Worm (Caenorhabditis elegans) whole organism, young adult: ENCODE data around the gene C04A11.5.

Source experiments
- B0019.2 ChIP-seq: fragments of 200-800 bp; sonication (Bioruptor generic); conservative IDR thresholded peaks from 2 replicates; pipeline ENCODE4 v1.3.6; 2022; ENCODE audit warnings: missing genetic modification reagents, missing genetic modification characterization, missing compliant biosample characterization
- B0035.1 ChIP-seq: sonication (generic microtip); optimal IDR thresholded peaks from 2 replicates; lab custom pipeline; 2016; ENCODE audit warnings: missing genetic modification characterization, mild to moderate bottlenecking, missing compliant biosample characterization, missing genotype, missing genetic modification reagents
- F37B4.10 ChIP-seq: fragments of 200-800 bp; sonication (Bioruptor generic); IDR thresholded peaks from 2 replicates; pipeline ENCODE4 v1.3.6; 2022; ENCODE audit warnings: missing genetic modification characterization, missing compliant biosample characterization
- F49E8.2 ChIP-seq: sonication (generic microtip); optimal IDR thresholded peaks from 3 replicates; lab custom pipeline; 2017; ENCODE audit warnings: missing genetic modification characterization, mild to moderate bottlenecking, missing compliant biosample characterization, antibody characterized with exemption, moderate library complexity; ENCODE audit not compliant: insufficient read depth
- K12H6.12 ChIP-seq: fragments of 200-800 bp; sonication (Bioruptor generic); optimal IDR thresholded peaks from 2 replicates; lab custom pipeline; 2018; ENCODE audit warnings: mild to moderate bottlenecking, missing genetic modification characterization, missing compliant biosample characterization
- T26A5.8 ChIP-seq: sonication (generic microtip); optimal IDR thresholded peaks from 2 replicates; lab custom pipeline; 2016; ENCODE audit warnings: missing genetic modification characterization, missing compliant biosample characterization
- Y53G8AR.9 ChIP-seq: fragments of 200-800 bp; sonication (Bioruptor generic); conservative IDR thresholded peaks from 2 replicates; pipeline ENCODE4 v1.3.6; 2022; ENCODE audit warnings: missing genetic modification reagents, missing genetic modification characterization, missing compliant biosample characterization
- Y79H2A.3 ChIP-seq: fragments of 200-800 bp; sonication (Bioruptor generic); conservative IDR thresholded peaks from 2 replicates; pipeline ENCODE4 v1.3.6; 2022; ENCODE audit warnings: missing genetic modification reagents, missing genetic modification characterization, missing compliant biosample characterization
- akir-1 ChIP-seq: fragments of 200-800 bp; sonication (Bioruptor generic); optimal IDR thresholded peaks from 2 replicates; lab custom pipeline; 2018; ENCODE audit warnings: mild to moderate bottlenecking, missing genetic modification characterization, moderate library complexity, missing compliant biosample characterization
- aptf-2 ChIP-seq: fragments of 200-800 bp; sonication (Bioruptor generic); conservative IDR thresholded peaks from 2 replicates; pipeline ENCODE4 v1.3.6; 2022; ENCODE audit warnings: missing genetic modification reagents, missing genetic modification characterization, missing compliant biosample characterization
- atf-7 ChIP-seq: sonication (generic microtip); optimal IDR thresholded peaks from 2 replicates; lab custom pipeline; 2017; ENCODE audit warnings: mild to moderate bottlenecking, missing genetic modification characterization, missing compliant biosample characterization
- athp-1 ChIP-seq: sonication (generic microtip); optimal IDR thresholded peaks from 2 replicates; lab custom pipeline; 2017; ENCODE audit warnings: mild to moderate bottlenecking, missing genetic modification characterization, missing compliant biosample characterization
- bed-1 ChIP-seq: fragments of 200-800 bp; sonication (Bioruptor generic); IDR thresholded peaks from 2 replicates; pipeline ENCODE4 v1.3.6; 2022; ENCODE audit warnings: missing genetic modification reagents, missing genetic modification characterization, missing compliant biosample characterization
- ccch-3 ChIP-seq: fragments of 200-800 bp; sonication (Bioruptor generic); optimal IDR thresholded peaks from 2 replicates; lab custom pipeline; 2018; ENCODE audit warnings: mild to moderate bottlenecking, missing genetic modification characterization, missing compliant biosample characterization
- cebp-2 ChIP-seq: fragments of 200-800 bp; sonication (Bioruptor generic); IDR thresholded peaks from 2 replicates; pipeline ENCODE4 v1.3.6; 2022; ENCODE audit warnings: missing genetic modification characterization, missing compliant biosample characterization
- chd-7 ChIP-seq: sonication (generic microtip); optimal IDR thresholded peaks from 2 replicates; lab custom pipeline; 2016; ENCODE audit warnings: mild to moderate bottlenecking, missing genetic modification characterization, moderate library complexity, missing compliant biosample characterization
- egl-18 ChIP-seq: fragments of 200-800 bp; sonication (Bioruptor generic); IDR thresholded peaks from 2 replicates; pipeline ENCODE4 v1.3.6; 2022; ENCODE audit warnings: missing genetic modification reagents, missing genetic modification characterization, missing compliant biosample characterization
- ekl-4 ChIP-seq: fragments of 200-800 bp; sonication (Bioruptor generic); IDR thresholded peaks from 2 replicates; pipeline ENCODE4 v1.3.6; 2022; ENCODE audit warnings: missing genetic modification reagents, missing genetic modification characterization, missing compliant biosample characterization
- hmg-1.2 ChIP-seq: fragments of 200-800 bp; sonication (Bioruptor generic); IDR thresholded peaks from 2 replicates; pipeline ENCODE4 v1.3.6; 2022; ENCODE audit warnings: missing genetic modification reagents, missing genetic modification characterization, missing compliant biosample characterization
- hmg-20 ChIP-seq: fragments of 200-800 bp; sonication (Bioruptor generic); IDR thresholded peaks from 2 replicates; pipeline ENCODE4 v1.3.6; 2022; ENCODE audit warnings: missing genetic modification reagents, missing genetic modification characterization, missing compliant biosample characterization
- hsf-1 ChIP-seq: fragments of 200-800 bp; sonication (Bioruptor generic); IDR thresholded peaks from 2 replicates; pipeline ENCODE4 v1.3.6; 2022; ENCODE audit warnings: missing genetic modification reagents, missing genetic modification characterization, missing compliant biosample characterization
- lin-40 ChIP-seq: sonication (generic microtip); optimal IDR thresholded peaks from 2 replicates; lab custom pipeline; 2016; ENCODE audit warnings: missing genetic modification characterization, mild to moderate bottlenecking, missing compliant biosample characterization, missing genotype, missing genetic modification reagents
- lin-54 ChIP-seq: fragments of 200-800 bp; sonication (Bioruptor generic); optimal IDR thresholded peaks from 2 replicates; lab custom pipeline; 2018; ENCODE audit warnings: mild to moderate bottlenecking, missing genetic modification characterization, missing compliant biosample characterization
- lsy-27 ChIP-seq: sonication (generic microtip); optimal IDR thresholded peaks from 2 replicates; lab custom pipeline; 2017; ENCODE audit warnings: missing genetic modification characterization, mild to moderate bottlenecking, missing compliant biosample characterization, antibody characterized with exemption, missing genotype, borderline replicate concordance; ENCODE audit not compliant: insufficient read depth
- madf-6 ChIP-seq: fragments of 200-800 bp; sonication (Bioruptor generic); IDR thresholded peaks from 2 replicates; pipeline ENCODE4 v1.3.6; 2022; ENCODE audit warnings: missing genetic modification reagents, missing genetic modification characterization, missing compliant biosample characterization
- madf-8 ChIP-seq: fragments of 200-800 bp; sonication (Bioruptor generic); conservative IDR thresholded peaks from 2 replicates; pipeline ENCODE4 v1.3.6; 2022; ENCODE audit warnings: missing genetic modification reagents, missing genetic modification characterization, missing compliant biosample characterization
- mes-4 ChIP-seq: sonication (generic microtip); optimal IDR thresholded peaks from 2 replicates; lab custom pipeline; 2016; ENCODE audit warnings: missing genotype, missing genetic modification characterization, missing compliant biosample characterization
- nfya-2 ChIP-seq: fragments of 200-800 bp; sonication (Bioruptor generic); IDR thresholded peaks from 2 replicates; pipeline ENCODE4 v1.3.6; 2022; ENCODE audit warnings: missing genetic modification reagents, missing genetic modification characterization, missing compliant biosample characterization
- nhr-120 ChIP-seq: fragments of 200-800 bp; sonication (Bioruptor generic); IDR thresholded peaks from 2 replicates; pipeline ENCODE4 v1.3.6; 2022; ENCODE audit warnings: missing genetic modification characterization, missing compliant biosample characterization
- nhr-80 ChIP-seq: sonication (generic microtip); optimal IDR thresholded peaks from 2 replicates; lab custom pipeline; 2016; ENCODE audit warnings: missing genetic modification characterization, missing compliant biosample characterization
- pha-4 ChIP-seq: fragments of 150-350 bp; sonication (generic microtip); optimal IDR thresholded peaks from 2 replicates; lab custom pipeline; 2014; ENCODE audit warnings: missing biosample characterization, missing genetic modification reagents, missing genetic modification characterization
- rec-8 ChIP-seq, 2 experiments: sonication (generic microtip); optimal IDR thresholded peaks; 2 replicates each; lab custom pipeline; 2016; ENCODE audit warnings: mild to moderate bottlenecking in 2 of 2, missing genetic modification characterization in 2 of 2, missing genetic modification reagents in 2 of 2, missing genotype in 2 of 2, missing biosample characterization in 1 of 2, missing compliant biosample characterization in 1 of 2, moderate library complexity in 1 of 2
- repo-1 ChIP-seq: sonication (generic microtip); optimal IDR thresholded peaks from 2 replicates; lab custom pipeline; 2017; ENCODE audit warnings: mild to moderate bottlenecking, missing genetic modification characterization, missing compliant biosample characterization
- rpc-1 ChIP-seq, 2 experiments: fragments of 150-350 bp in 1 of 2; sonication (generic microtip) in 1 of 2; optimal IDR thresholded peaks; 2 replicates each; lab custom pipeline; 2014 to 2018; ENCODE audit warnings: missing biosample characterization in 1 of 2, missing genetic modification characterization in 1 of 2, missing genetic modification reagents in 1 of 2, missing genotype in 1 of 2
- sea-2 ChIP-seq: fragments of 200-800 bp; sonication (Bioruptor generic); IDR thresholded peaks from 2 replicates; pipeline ENCODE4 v1.3.6; 2022; ENCODE audit warnings: missing genetic modification characterization, missing compliant biosample characterization
- snpc-1.3 ChIP-seq: sonication (generic microtip); optimal IDR thresholded peaks from 2 replicates; lab custom pipeline; 2017; ENCODE audit warnings: missing genetic modification characterization, mild to moderate bottlenecking, missing compliant biosample characterization, antibody characterized with exemption, moderate library complexity, missing genotype, missing genetic modification reagents; ENCODE audit not compliant: insufficient read depth
- snpc-4 ChIP-seq, 5 experiments: fragments of 150-350 bp in 1 of 5; sonication (generic microtip) in 4 of 5; optimal IDR thresholded peaks; 2 replicates each; lab custom pipeline; 2014 to 2018; ENCODE audit warnings: missing genetic modification characterization in 5 of 5, missing biosample characterization in 3 of 5, antibody characterized with exemption in 2 of 5, mild to moderate bottlenecking in 2 of 5, missing compliant biosample characterization in 2 of 5, missing genotype in 2 of 5, moderate library complexity in 2 of 5, missing genetic modification reagents in 1 of 5
- ztf-22 ChIP-seq: fragments of 200-800 bp; sonication (Bioruptor generic); optimal IDR thresholded peaks from 2 replicates; lab custom pipeline; 2018; ENCODE audit warnings: mild to moderate bottlenecking, missing genetic modification characterization, moderate library complexity, missing compliant biosample characterization

C04A11.5 gene

DNA sequence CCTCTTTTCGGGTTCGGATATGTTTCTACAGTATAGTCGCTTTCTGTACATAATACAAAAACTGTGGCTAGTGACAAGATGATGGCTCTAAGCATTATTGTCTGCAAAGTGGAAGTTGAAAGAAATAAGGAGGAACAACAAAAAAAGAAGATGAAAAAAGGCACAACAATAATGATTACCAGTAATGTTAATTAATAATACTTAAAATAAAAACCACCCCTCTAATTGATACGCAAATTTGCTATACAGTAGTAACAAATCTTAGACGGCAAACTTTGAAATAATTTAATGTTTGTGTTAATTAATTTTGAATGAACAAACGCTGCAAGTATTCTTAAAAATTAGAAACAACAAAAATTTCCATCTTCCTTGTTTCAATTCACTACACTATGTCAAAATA, 42.8 kb upstream of the C04A11.5 start, which contains the start of gene Y12A6A.1 (continued):
- TF ChIP-seq pha-4 (tag; lab: Kevin White, UChicago) = no peak
- TF ChIP-seq rpc-1 (optimal IDR thresholded peaks at IDR 0.05; lab: Kevin White, UChicago) = no peak
- TF ChIP-seq rpc-1 (tag; optimal IDR thresholded peaks at IDR 0.05; lab: Kevin White, UChicago) = no peak
- no peak for TF ChIP-seq lin-40 (tag; lab: Kevin White, UChicago)
- TF ChIP-seq F37B4.10 (GFP tag; lab: Robert Waterston, UW) = no peak

DNA sequence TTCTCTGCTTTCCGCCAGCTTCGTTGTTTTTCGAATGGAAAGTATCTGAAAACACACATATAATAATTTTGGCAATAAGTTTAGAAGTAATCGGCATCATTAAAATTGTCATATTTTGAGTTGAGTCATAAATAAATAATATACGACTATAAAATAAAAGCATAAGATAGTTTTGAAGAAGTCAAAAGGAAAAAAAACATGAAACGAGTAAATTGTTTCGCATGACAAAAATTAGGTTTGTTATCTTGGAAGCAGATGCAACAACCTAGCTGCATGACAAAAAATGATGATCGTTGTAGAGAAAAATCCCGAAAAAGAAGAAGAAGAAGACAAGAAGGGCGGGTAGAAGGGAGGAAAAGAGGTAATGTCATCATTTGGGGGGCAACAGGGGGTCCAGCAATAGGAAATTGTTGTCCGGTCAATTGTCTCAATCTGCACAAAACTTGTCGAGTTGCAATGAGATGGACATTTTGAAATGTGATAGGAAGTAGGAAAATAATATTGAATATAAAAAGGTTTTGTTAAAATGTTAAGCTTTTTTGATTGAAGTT, 33.2 kb upstream of the C04A11.5 start, which contains the start of gene nlg-1:
Gene nlg-1 (minus strand): TSS at position 51 of the 551 bp plus-strand sequence.
- TF ChIP-seq snpc-1.3 (tag; lab: Kevin White, UChicago) = no peak
- TF ChIP-seq madf-6 = no peak
- TF ChIP-seq lin-40 (tag; lab: Kevin White, UChicago) = no peak
- no peak for TF ChIP-seq chd-7
- TF ChIP-seq nfya-2 (GFP tag; lab: Robert Waterston, UW) = no peak
- no peak for TF ChIP-seq atf-7
- TF ChIP-seq Y79H2A.3 (GFP tag; lab: Robert Waterston, UW) = no peak
- TF ChIP-seq T26A5.8 (tag; lab: Kevin White, UChicago) = no peak
- no peak for TF ChIP-seq mes-4 (tag; lab: Kevin White, UChicago)
- no peak for TF ChIP-seq lin-54
- no peak for TF ChIP-seq hmg-20 (GFP tag; lab: Robert Waterston, UW)
- TF ChIP-seq F49E8.2 (tag; lab: Kevin White, UChicago) = no peak
- no peak for TF ChIP-seq akir-1
- no peak for TF ChIP-seq egl-18 (GFP tag; lab: Robert Waterston, UW)
- no peak for TF ChIP-seq sea-2 (GFP tag; lab: Robert Waterston, UW)
- TF ChIP-seq ztf-22 = no peak
- no peak for TF ChIP-seq Y53G8AR.9
- TF ChIP-seq K12H6.12 = no peak

DNA sequence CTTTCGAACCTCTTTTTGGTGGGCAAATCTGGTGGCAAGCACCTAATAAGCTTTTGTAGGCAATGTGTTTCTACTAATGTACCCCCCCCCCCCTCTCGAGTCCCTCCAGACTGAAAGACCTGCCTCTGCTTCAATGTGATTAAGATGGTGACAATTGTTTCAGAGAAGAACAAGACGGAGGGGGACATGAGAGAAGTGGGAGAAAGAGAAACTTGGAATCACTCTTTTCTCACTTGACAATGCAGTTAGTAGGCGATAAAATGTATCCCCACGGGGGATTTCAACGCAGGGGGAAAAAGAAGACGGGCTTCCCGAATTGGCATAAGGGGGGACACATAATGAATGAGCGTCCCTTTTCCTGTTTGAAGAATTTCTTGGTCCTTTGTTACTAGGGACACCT, 32.1 kb upstream of the C04A11.5 start:
- TF ChIP-seq hsf-1 (0 out of 2 replicates have a peak, but pooled peaks have one; percentile 34), rec-8 (tag; optimal IDR thresholded peaks at IDR 0.05; lab: Kevin White, UChicago) (no peak), lsy-27 (tag; lab: Kevin White, UChicago) (no peak), aptf-2 (GFP tag; lab: Robert Waterston, UW) (0 out of 2 replicates have a peak, but pooled peaks have one; percentile 20)

ce11 chrX:13633032-13633431, 31.4 kb upstream of the C04A11.5 start:
- TF ChIP-seq akir-1 (no peak), mes-4 (tag; lab: Kevin White, UChicago) (no peak), ccch-3 (GFP tag; lab: Kevin White, UChicago) (no peak), nhr-120 (GFP tag; lab: Robert Waterston, UW) (no peak), B0019.2 (GFP tag; lab: Robert Waterston, UW) (no peak), F49E8.2 (tag; lab: Kevin White, UChicago) (no peak), repo-1 (no peak), madf-8 (GFP tag; lab: Robert Waterston, UW) (no peak), ekl-4 (GFP tag; lab: Robert Waterston, UW) (no peak), Y53G8AR.9 (no peak), bed-1 (no peak), cebp-2 (GFP tag; lab: Robert Waterston, UW) (no peak), snpc-4 (GFP tag; optimal IDR thresholded peaks at IDR 0.05; lab: Kevin White, UChicago) (no peak), snpc-4 (tag; optimal IDR thresholded peaks at IDR 0.05; lab: Kevin White, UChicago) (peak in 2 of 4 experiments; percentile 82 to 88), hmg-1.2 (GFP tag; lab: Robert Waterston, UW) (peak; percentile 13; the same call in 1 of the 2 replicates), athp-1 (tag; lab: Kevin White, UChicago) (no peak), nhr-80 (tag; lab: Kevin White, UChicago) (no peak), B0035.1 (no peak), F37B4.10 (GFP tag; lab: Robert Waterston, UW) (no peak)
